Fruit fly (Drosophila melanogaster): ENCODE data around the gene Septin1.

The Septin1 gene

dm6 chrX:21357810-21358671, at the start of gene Septin1:
Gene Septin1, plus strand, starts transcription at chrX:21358286.
- TF ChIP-seq CG17801 (GFP tag; optimal IDR thresholded peaks at IDR 0.05; ENCODE audit: partially characterized antibody), result no peak

- TF ChIP-seq CG17801 (GFP tag; optimal IDR thresholded peaks at IDR 0.05; ENCODE audit: partially characterized antibody), result peak; percentile 6
Measured at dm6 chrX:21315852-21316251, 42.2 kb upstream of the Septin1 start, which contains the start of gene Rpt6. Gene Rpt6, plus strand, starts transcription at chrX:21316052.

- TF ChIP-seq CG17801 (GFP tag; optimal IDR thresholded peaks at IDR 0.05; ENCODE audit: partially characterized antibody), result no peak
Measured at dm6 chrX:21317422-21317821, 40.7 kb upstream of the Septin1 start, which contains the start of gene CG1801. Gene CG1801, minus strand, starts transcription at chrX:21317522.

- peak; percentile 82 for TF ChIP-seq CG17801 (GFP tag; optimal IDR thresholded peaks at IDR 0.05; ENCODE audit: partially characterized antibody)
Measured at dm6 chrX:21319202-21319772, 38.8 kb upstream of the Septin1 start, which contains the start of the genes SLIRP1 and anox. Gene SLIRP1, minus strand, starts transcription at chrX:21319296. Gene anox, minus strand, starts transcription at chrX:21319296.

- TF ChIP-seq CG17801 (GFP tag; optimal IDR thresholded peaks at IDR 0.05; ENCODE audit: partially characterized antibody), result peak; percentile 59
Measured at dm6 chrX:21322289-21322981, 35.7 kb upstream of the Septin1 start.

dm6 chrX:21323171-21323695, 34.9 kb upstream of the Septin1 start:
- TF ChIP-seq CG17801 (GFP tag; optimal IDR thresholded peaks at IDR 0.05; ENCODE audit: partially characterized antibody), result no peak

dm6 chrX:21323933-21324688, 34.0 kb upstream of the Septin1 start, which contains the start of the genes Dd and CG1486:
Gene Dd, minus strand, starts transcription at chrX:21324009.
Gene CG1486, plus strand, starts transcription at chrX:21324046.
- TF ChIP-seq CG17801 (GFP tag; optimal IDR thresholded peaks at IDR 0.05; ENCODE audit: partially characterized antibody), result peak; percentile 50

dm6 chrX:21333135-21333534, 25.0 kb upstream of the Septin1 start:
- TF ChIP-seq CG17801 (GFP tag; optimal IDR thresholded peaks at IDR 0.05; ENCODE audit: partially characterized antibody), result no peak

- TF ChIP-seq CG17801 (GFP tag; optimal IDR thresholded peaks at IDR 0.05; ENCODE audit: partially characterized antibody), result no peak
Measured at dm6 chrX:21334522-21335104, 23.5 kb upstream of the Septin1 start.

dm6 chrX:21337057-21337456, 21.0 kb upstream of the Septin1 start:
- TF ChIP-seq CG17801 (GFP tag; optimal IDR thresholded peaks at IDR 0.05; ENCODE audit: partially characterized antibody), result no peak

dm6 chrX:21338153-21338552, 19.9 kb upstream of the Septin1 start:
- TF ChIP-seq CG17801 (GFP tag; optimal IDR thresholded peaks at IDR 0.05; ENCODE audit: partially characterized antibody), result no peak

- TF ChIP-seq CG17801 (GFP tag; optimal IDR thresholded peaks at IDR 0.05; ENCODE audit: partially characterized antibody), result peak; percentile 95
Measured at dm6 chrX:21339476-21339931, 18.6 kb upstream of the Septin1 start, which contains the start of the genes tty and fliI. Gene tty, minus strand, starts transcription at chrX:21339676. Gene fliI, plus strand, starts transcription at chrX:21339741.

dm6 chrX:21345036-21345500, 13.0 kb upstream of the Septin1 start, which contains the start of gene dod:
Gene dod, plus strand, starts transcription at chrX:21345358.
- TF ChIP-seq CG17801 (GFP tag; optimal IDR thresholded peaks at IDR 0.05; ENCODE audit: partially characterized antibody), result peak; percentile 56
